Fruit fly (Drosophila melanogaster) whole organism, embryonic: ENCODE results near the gene CG11980.
A peak's percentile ranks its signal among the peaks of the same experiment; 100 is the strongest.

ENCODE experiments used
- BtbVII ChIP-seq: fragments of 200-800 bp; sonication (Bioruptor generic); optimal IDR thresholded peaks from 3 replicates; lab custom pipeline; 2017; ENCODE audit warnings: missing biosample characterization, mild to moderate bottlenecking, missing genetic modification characterization
- CG10147 ChIP-seq: fragments of 200-800 bp; sonication (Bioruptor generic); optimal IDR thresholded peaks from 2 replicates; lab custom pipeline; 2019; ENCODE audit warnings: missing biosample characterization, mild to moderate bottlenecking, missing genetic modification characterization, moderate library complexity
- CG12391 ChIP-seq: fragments of 200-800 bp; sonication (Bioruptor generic); optimal IDR thresholded peaks from 3 replicates; lab custom pipeline; 2018; ENCODE audit warnings: missing biosample characterization, mild to moderate bottlenecking, missing genetic modification characterization, moderate library complexity
- CG13287 ChIP-seq: fragments of 200-800 bp; sonication (Bioruptor generic); IDR thresholded peaks from 2 replicates; pipeline ENCODE4 v1.3.6; 2022; ENCODE audit warnings: missing biosample characterization, missing genetic modification characterization; ENCODE audit not compliant: partially characterized antibody
- CG13624 ChIP-seq: fragments of 200-800 bp; sonication (Bioruptor generic); optimal IDR thresholded peaks from 2 replicates; lab custom pipeline; 2016; ENCODE audit warnings: missing biosample characterization, missing genetic modification characterization
- CG13894 ChIP-seq: fragments of 200-800 bp; sonication (Bioruptor generic); optimal IDR thresholded peaks from 3 replicates; lab custom pipeline; 2018; ENCODE audit warnings: missing biosample characterization, mild to moderate bottlenecking, missing genetic modification characterization, moderate library complexity
- CG14014 ChIP-seq: fragments of 200-800 bp; sonication (Bioruptor generic); IDR thresholded peaks from 2 replicates; pipeline ENCODE4 v1.3.6; 2022; ENCODE audit warnings: missing biosample characterization, missing genetic modification characterization
- CG15269 ChIP-seq: fragments of 200-800 bp; sonication (Bioruptor generic); optimal IDR thresholded peaks from 2 replicates; lab custom pipeline; 2018; ENCODE audit warnings: missing biosample characterization, mild to moderate bottlenecking, missing genetic modification characterization, moderate library complexity
- CG15696 ChIP-seq: fragments of 200-800 bp; sonication (Bioruptor generic); optimal IDR thresholded peaks from 2 replicates; lab custom pipeline; 2019; ENCODE audit warnings: missing biosample characterization, mild to moderate bottlenecking, missing genetic modification characterization, moderate library complexity
- CG16863 ChIP-seq: fragments of 200-800 bp; sonication (Bioruptor generic); optimal IDR thresholded peaks from 3 replicates; lab custom pipeline; 2016; ENCODE audit warnings: missing biosample characterization, missing genetic modification characterization
- CG2875 ChIP-seq: fragments of 200-800 bp; sonication (Bioruptor generic); optimal IDR thresholded peaks from 2 replicates; lab custom pipeline; 2017; ENCODE audit warnings: missing biosample characterization, mild to moderate bottlenecking, missing genetic modification characterization, missing genetic modification reagents
- CG30403 ChIP-seq: fragments of 200-800 bp; sonication (Bioruptor generic); optimal IDR thresholded peaks from 3 replicates; lab custom pipeline; 2016; ENCODE audit warnings: missing biosample characterization, missing genetic modification characterization
- CG6272 ChIP-seq: fragments of 200-800 bp; sonication (Bioruptor generic); IDR thresholded peaks from 2 replicates; pipeline ENCODE4 v1.3.6; 2022; ENCODE audit warnings: missing biosample characterization, missing genetic modification characterization
- CG6654 ChIP-seq: fragments of 200-800 bp; sonication (Bioruptor generic); optimal IDR thresholded peaks from 2 replicates; lab custom pipeline; 2017; ENCODE audit warnings: missing biosample characterization, mild to moderate bottlenecking, missing genetic modification characterization
- CG9727 ChIP-seq: fragments of 200-800 bp; sonication (Bioruptor generic); optimal IDR thresholded peaks from 3 replicates; lab custom pipeline; 2017; ENCODE audit warnings: missing biosample characterization, mild to moderate bottlenecking, missing genetic modification characterization
- CG9932 ChIP-seq: fragments of 200-800 bp; sonication (Bioruptor generic); IDR thresholded peaks from 2 replicates; pipeline ENCODE4 v1.3.6; 2022; ENCODE audit warnings: missing biosample characterization, missing genetic modification characterization
- CTCF ChIP-seq: fragments of 200-800 bp; sonication (Bioruptor generic); optimal IDR thresholded peaks from 2 replicates; lab custom pipeline; 2017; ENCODE audit warnings: missing biosample characterization, mild to moderate bottlenecking, missing genetic modification characterization, moderate library complexity
- Dek ChIP-seq: fragments of 200-800 bp; sonication (Bioruptor generic); optimal IDR thresholded peaks from 3 replicates; lab custom pipeline; 2019; ENCODE audit warnings: missing biosample characterization, mild to moderate bottlenecking, missing genetic modification characterization, moderate library complexity
- Fer3 ChIP-seq: fragments of 200-800 bp; sonication (Bioruptor generic); optimal IDR thresholded peaks from 2 replicates; lab custom pipeline; 2018; ENCODE audit warnings: missing biosample characterization, mild to moderate bottlenecking, missing genetic modification characterization, moderate library complexity
- HmgZ ChIP-seq: fragments of 200-800 bp; sonication (Bioruptor generic); optimal IDR thresholded peaks from 2 replicates; lab custom pipeline; 2018; ENCODE audit warnings: missing biosample characterization, mild to moderate bottlenecking, missing genetic modification characterization
- Hsf ChIP-seq: fragments of 200-800 bp; sonication (Bioruptor generic); optimal IDR thresholded peaks from 3 replicates; lab custom pipeline; 2016; ENCODE audit warnings: missing biosample characterization, missing genetic modification characterization
- MTF-1 ChIP-seq: fragments of 200-800 bp; sonication (Bioruptor generic); optimal IDR thresholded peaks from 2 replicates; lab custom pipeline; 2018; ENCODE audit warnings: missing biosample characterization, mild to moderate bottlenecking, missing genetic modification characterization, borderline replicate concordance
- Nf-YC ChIP-seq: fragments of 200-800 bp; optimal IDR thresholded peaks from 3 replicates; lab custom pipeline; 2019; ENCODE audit warnings: missing biosample characterization, mild to moderate bottlenecking, missing genetic modification characterization, moderate library complexity
- Oli ChIP-seq: fragments of 200-800 bp; sonication (Bioruptor generic); optimal IDR thresholded peaks from 2 replicates; lab custom pipeline; 2018; ENCODE audit warnings: missing biosample characterization, mild to moderate bottlenecking, missing genetic modification characterization, moderate library complexity
- PHDP ChIP-seq: fragments of 200-800 bp; sonication (Bioruptor generic); optimal IDR thresholded peaks from 3 replicates; lab custom pipeline; 2018; ENCODE audit warnings: missing biosample characterization, mild to moderate bottlenecking, missing genetic modification characterization, moderate library complexity
- Sox102F ChIP-seq: fragments of 200-800 bp; sonication (Bioruptor generic); optimal IDR thresholded peaks from 2 replicates; lab custom pipeline; 2018; ENCODE audit warnings: missing biosample characterization, mild to moderate bottlenecking, missing genetic modification characterization, moderate library complexity
- Trl ChIP-seq, 3 experiments: fragments of >200 bp in 2 of 3; fragments of 200-800 bp in 1 of 3; sonication (Bioruptor generic) in 1 of 3; optimal IDR thresholded peaks; 2 replicates in 1 of 3; 3 replicates in 2 of 3; lab custom pipeline; 2016 to 2017; ENCODE audit warnings: missing biosample characterization in 1 of 3, missing genetic modification characterization in 1 of 3
- Xbp1 ChIP-seq: fragments of 200-800 bp; sonication (Bioruptor generic); optimal IDR thresholded peaks from 3 replicates; lab custom pipeline; 2016; ENCODE audit warnings: missing biosample characterization, mild to moderate bottlenecking, missing genetic modification characterization
- amos ChIP-seq: fragments of 200-800 bp; sonication (Bioruptor generic); IDR thresholded peaks from 2 replicates; pipeline ENCODE4 v1.3.6; 2022; ENCODE audit warnings: missing biosample characterization, missing genetic modification characterization; ENCODE audit not compliant: partially characterized antibody
- chif ChIP-seq, 2 experiments: fragments of 200-800 bp; sonication (Bioruptor generic); optimal IDR thresholded peaks; 3 replicates each; lab custom pipeline; 2016; ENCODE audit warnings: missing biosample characterization in 2 of 2, missing genetic modification characterization in 2 of 2
- crp ChIP-seq, 2 experiments: fragments of 200-800 bp; sonication (Bioruptor generic); optimal IDR thresholded peaks; 2 replicates in 1 of 2; 3 replicates in 1 of 2; lab custom pipeline; 2017; ENCODE audit warnings: missing biosample characterization in 2 of 2, missing genetic modification characterization in 2 of 2, mild to moderate bottlenecking in 1 of 2, moderate library complexity in 1 of 2
- disco-r ChIP-seq: fragments of 200-800 bp; sonication (Bioruptor generic); optimal IDR thresholded peaks from 2 replicates; lab custom pipeline; 2016; ENCODE audit warnings: missing biosample characterization, missing genetic modification characterization
- eve ChIP-seq, 2 experiments: fragments of >200 bp; optimal IDR thresholded peaks; 2 replicates each; lab custom pipeline; 2017; ENCODE audit warnings: missing biosample characterization in 2 of 2, missing genetic modification characterization in 2 of 2
- gem ChIP-seq: fragments of 200-800 bp; sonication (Bioruptor generic); optimal IDR thresholded peaks from 2 replicates; lab custom pipeline; 2019; ENCODE audit warnings: missing biosample characterization, mild to moderate bottlenecking, missing genetic modification characterization, moderate library complexity
- jumu ChIP-seq: fragments of 200-800 bp; sonication (Bioruptor generic); optimal IDR thresholded peaks from 3 replicates; lab custom pipeline; 2016; ENCODE audit warnings: missing biosample characterization, missing genetic modification characterization
- ken ChIP-seq: fragments of 200-800 bp; sonication (Bioruptor generic); IDR thresholded peaks from 3 replicates; pipeline ENCODE4 v1.3.6; 2022; ENCODE audit warnings: missing biosample characterization, missing genetic modification characterization
- lola ChIP-seq, 3 experiments: fragments of >200 bp in 2 of 3; fragments of 200-800 bp in 1 of 3; sonication (Bioruptor generic) in 1 of 3; optimal IDR thresholded peaks; 2 replicates each; lab custom pipeline; 2017 to 2019; ENCODE audit warnings: missing biosample characterization in 3 of 3, missing genetic modification characterization in 3 of 3, mild to moderate bottlenecking in 1 of 3, moderate library complexity in 1 of 3
- mirr ChIP-seq: fragments of 200-800 bp; sonication (Bioruptor generic); optimal IDR thresholded peaks from 3 replicates; lab custom pipeline; 2018; ENCODE audit warnings: missing biosample characterization, mild to moderate bottlenecking, missing genetic modification characterization
- nerfin-2 ChIP-seq: fragments of 200-800 bp; sonication (Bioruptor generic); IDR thresholded peaks from 2 replicates; pipeline ENCODE4 v1.3.6; 2022; ENCODE audit warnings: missing biosample characterization, missing genetic modification characterization; ENCODE audit not compliant: partially characterized antibody
- odd ChIP-seq: fragments of 200-800 bp; sonication (Bioruptor generic); optimal IDR thresholded peaks from 2 replicates; lab custom pipeline; 2017; ENCODE audit warnings: missing biosample characterization, mild to moderate bottlenecking, missing genetic modification characterization
- pb ChIP-seq: fragments of 200-800 bp; sonication (Bioruptor generic); optimal IDR thresholded peaks from 3 replicates; lab custom pipeline; 2016; ENCODE audit warnings: missing biosample characterization, missing genetic modification characterization
- ranshi ChIP-seq: fragments of 200-800 bp; sonication (Bioruptor generic); IDR thresholded peaks from 2 replicates; pipeline ENCODE4 v1.3.6; 2022; ENCODE audit warnings: missing biosample characterization, missing genetic modification characterization
- schlank ChIP-seq: fragments of 200-800 bp; sonication (Bioruptor generic); optimal IDR thresholded peaks from 2 replicates; lab custom pipeline; 2018; ENCODE audit warnings: missing biosample characterization, mild to moderate bottlenecking, missing genetic modification characterization
- sens ChIP-seq: fragments of 200-800 bp; sonication (Bioruptor generic); peaks from one replicate; lab custom pipeline; 2016; ENCODE audit warnings: missing biosample characterization, missing genetic modification characterization
- shn ChIP-seq: fragments of 200-800 bp; sonication (Bioruptor generic); optimal IDR thresholded peaks from 3 replicates; lab custom pipeline; 2016; ENCODE audit warnings: missing biosample characterization, missing genetic modification characterization
- slbo ChIP-seq: fragments of 200-800 bp; sonication (Bioruptor generic); IDR thresholded peaks from 2 replicates; pipeline ENCODE4 v1.3.6; 2022; ENCODE audit warnings: missing biosample characterization, missing genetic modification characterization
- sob ChIP-seq: fragments of 200-800 bp; sonication (Bioruptor generic); IDR thresholded peaks from 2 replicates; pipeline ENCODE4 v1.3.6; 2022; ENCODE audit warnings: missing biosample characterization, missing genetic modification characterization
- tna ChIP-seq: fragments of 200-800 bp; sonication (Bioruptor generic); IDR thresholded peaks from 2 replicates; pipeline ENCODE4 v1.3.6; 2022; ENCODE audit warnings: missing biosample characterization, missing genetic modification characterization; ENCODE audit not compliant: partially characterized antibody
- zen2 ChIP-seq: fragments of 200-800 bp; sonication (Bioruptor generic); IDR thresholded peaks from 3 replicates; pipeline ENCODE4 v1.3.6; 2022; ENCODE audit warnings: missing biosample characterization, missing genetic modification characterization; ENCODE audit not compliant: partially characterized antibody

Gene CG11980

DNA sequence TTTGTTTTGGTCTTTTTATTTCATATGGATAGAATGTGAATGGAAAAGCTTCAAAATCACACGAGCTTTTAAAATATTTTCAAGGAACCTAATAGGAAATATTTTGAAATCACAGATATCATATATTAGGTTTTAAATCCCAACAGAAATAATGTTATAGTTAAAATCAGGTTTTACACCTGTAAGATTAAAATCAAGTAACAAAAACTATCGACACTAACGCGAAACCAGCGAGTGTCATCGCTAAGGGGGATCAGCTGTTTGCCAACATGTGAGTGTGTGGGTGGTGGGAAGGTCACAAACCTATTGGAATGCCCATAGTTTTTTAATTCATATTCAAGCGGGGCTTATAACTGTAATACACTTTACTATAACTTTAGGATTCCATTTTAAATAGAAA is 34.8 kb downstream of the CG11980 start, which contains the start of gene hyx (continued):
- peak; percentile 9 for TF ChIP-seq CG9727
- TF ChIP-seq eve (GFP tag; optimal IDR thresholded peaks at IDR 0.05; lab: Kevin White, UChicago): no peak
- TF ChIP-seq Sox102F (GFP tag; lab: Kevin White, UChicago): no peak
- TF ChIP-seq pb (GFP tag; lab: Kevin White, UChicago): no peak
- peak; percentile 59 for TF ChIP-seq CG13894 (tag; lab: Kevin White, UChicago)
- peak; percentile 56; the same call in 1 of the 2 replicates for TF ChIP-seq tna (GFP tag; lab: Robert Waterston, UW)
- TF ChIP-seq Hsf (GFP tag; lab: Kevin White, UChicago): peak; percentile 36
- peak; percentile 50 for TF ChIP-seq Fer3 (tag; lab: Kevin White, UChicago)
- TF ChIP-seq mirr (GFP tag; lab: Kevin White, UChicago): peak; percentile 16
- TF ChIP-seq Trl (optimal IDR thresholded peaks at IDR 0.05; lab: Kevin White, UChicago): no peak
- TF ChIP-seq Trl (GFP tag; optimal IDR thresholded peaks at IDR 0.05; lab: Kevin White, UChicago): peak; percentile 41
- peak; percentile 48 for TF ChIP-seq Nf-YC (tag; lab: Kevin White, UChicago)
- no peak for TF ChIP-seq CTCF (GFP tag; lab: Kevin White, UChicago)
- peak; percentile 42 for TF ChIP-seq CG15269 (tag; lab: Kevin White, UChicago)
- peak; percentile 19 for TF ChIP-seq jumu (GFP tag; lab: Kevin White, UChicago)
- TF ChIP-seq slbo (GFP tag; lab: Robert Waterston, UW): peak; percentile 62; the same call in 1 of the 2 replicates
- TF ChIP-seq CG13287 (GFP tag; lab: Robert Waterston, UW): peak; percentile 94
- TF ChIP-seq shn (GFP tag; lab: Kevin White, UChicago): peak; percentile 20
- 0 out of 2 replicates have a peak, but pooled peaks have one; percentile 38 for TF ChIP-seq nerfin-2 (GFP tag; lab: Robert Waterston, UW)
- TF ChIP-seq Xbp1 (GFP tag; lab: Kevin White, UChicago): peak; percentile 47
- TF ChIP-seq schlank (tag; lab: Kevin White, UChicago): no peak
- TF ChIP-seq MTF-1 (GFP tag; lab: Kevin White, UChicago): no peak
- TF ChIP-seq BtbVII (GFP tag; lab: Kevin White, UChicago): no peak
- TF ChIP-seq sob (GFP tag; lab: Robert Waterston, UW): peak; percentile 61; the same call in 1 of the 2 replicates
- peak; percentile 3 for TF ChIP-seq CG15696 (tag; lab: Kevin White, UChicago)
- TF ChIP-seq CG2875: no peak
- peak; percentile 49 for TF ChIP-seq CG13624
- peak; percentile 61 for TF ChIP-seq HmgZ (tag; lab: Kevin White, UChicago)
- peak in 1 of 2 experiments; percentile 16 for TF ChIP-seq chif (GFP tag; optimal IDR thresholded peaks at IDR 0.05; lab: Kevin White, UChicago)
- peak; percentile 69 to 95 for TF ChIP-seq crp (GFP tag; optimal IDR thresholded peaks at IDR 0.05; lab: Kevin White, UChicago)
- peak; percentile 78 for TF ChIP-seq amos (GFP tag; lab: Robert Waterston, UW)
- no peak; the same call in 1 of the 3 replicates for TF ChIP-seq zen2 (GFP tag; lab: Robert Waterston, UW)
- TF ChIP-seq lola (GFP tag; optimal IDR thresholded peaks at IDR 0.05; lab: Kevin White, UChicago): peak in 1 of 3 experiments; percentile 19
- peak; percentile 95 for TF ChIP-seq sens (GFP tag; lab: Kevin White, UChicago)
- peak; percentile 0 for TF ChIP-seq PHDP
- TF ChIP-seq gem: peak; percentile 53
- peak; percentile 37; the same call in 1 of the 2 replicates for TF ChIP-seq ranshi (GFP tag; lab: Robert Waterston, UW)
- peak; percentile 9 for TF ChIP-seq CG16863 (GFP tag; lab: Kevin White, UChicago)
- TF ChIP-seq CG10147: peak; percentile 20
- TF ChIP-seq CG6272 (GFP tag; lab: Robert Waterston, UW): no peak
- TF ChIP-seq CG12391: peak; percentile 67
- 0 out of 3 replicates have a peak, but pooled peaks have one; percentile 24 for TF ChIP-seq ken (GFP tag; lab: Robert Waterston, UW)
- TF ChIP-seq CG30403 (GFP tag; lab: Kevin White, UChicago): peak; percentile 66
- no peak for TF ChIP-seq Oli (tag; lab: Kevin White, UChicago)
- TF ChIP-seq disco-r (GFP tag; lab: Kevin White, UChicago): no peak
- TF ChIP-seq CG9932: peak; percentile 69
- TF ChIP-seq odd (GFP tag; lab: Kevin White, UChicago): peak; percentile 20
- TF ChIP-seq CG14014 (GFP tag; lab: Robert Waterston, UW): peak; percentile 30; the same call in 1 of the 2 replicates
- no peak for TF ChIP-seq CG6654 (GFP tag; lab: Kevin White, UChicago)
- peak; percentile 41 for TF ChIP-seq Dek
